Fruit fly (Drosophila melanogaster): ENCODE results near the gene CG14931.

dm6 chr2L:11740595-11740994 is 47.5 kb upstream of the CG14931 start:
- TF ChIP-seq psq (optimal IDR thresholded peaks at IDR 0.05) (no peak), Sin3A (optimal IDR thresholded peaks at IDR 0.05) (no peak), insv (optimal IDR thresholded peaks at IDR 0.05) (no peak), h (optimal IDR thresholded peaks at IDR 0.05) (no peak), Myc (optimal IDR thresholded peaks at IDR 0.05) (no peak), ttk (optimal IDR thresholded peaks at IDR 0.05) (no peak)

Measured in Kc167 (cell line).